Worm (Caenorhabditis elegans): ENCODE measurements around the gene pch-2.

- TF ChIP-seq ztf-29 (GFP tag; IDR thresholded peaks at IDR 0.05) (no peak), tab-1 (GFP tag; IDR thresholded peaks at IDR 0.05) (no peak), flt-1 (GFP tag; IDR thresholded peaks at IDR 0.05) (no peak), T22C8.4 (GFP tag; IDR thresholded peaks at IDR 0.05) (no peak), ztf-23 (GFP tag; IDR thresholded peaks at IDR 0.05) (no peak), med-1 (GFP tag; optimal IDR thresholded peaks at IDR 0.05; ENCODE audit: insufficient read depth) (no peak), ref-1 (GFP tag; conservative IDR thresholded peaks at IDR 0.05) (no peak), klf-2 (GFP tag; conservative IDR thresholded peaks at IDR 0.05) (no peak)
Measured at ce11 chrII:8170374-8170773, 12.2 kb downstream of the pch-2 start, which contains the start of gene T05C12.11.
